Fruit fly (Drosophila melanogaster): ENCODE measurements around the gene IscU.

IscU gene

dm6 chr3R:8794384-8794783 lies 29.6 kb downstream of the IscU start, which contains the start of gene Ir85a:
TSS of gene Ir85a (plus strand) at chr3R:8794684.
- TF ChIP-seq Dll (optimal IDR thresholded peaks at IDR 0.05) (no peak), psq (optimal IDR thresholded peaks at IDR 0.05) (no peak), pan (optimal IDR thresholded peaks at IDR 0.05) (no peak), CG8478 (optimal IDR thresholded peaks at IDR 0.05) (no peak), EcR (GFP tag; optimal IDR thresholded peaks at IDR 0.05) (no peak), usp (GFP tag; optimal IDR thresholded peaks at IDR 0.05) (no peak)

- no peak for TF ChIP-seq usp (GFP tag; optimal IDR thresholded peaks at IDR 0.05)
- no peak for TF ChIP-seq CG8478 (optimal IDR thresholded peaks at IDR 0.05)
- no peak for TF ChIP-seq psq (optimal IDR thresholded peaks at IDR 0.05)
- no peak for TF ChIP-seq EcR (GFP tag; optimal IDR thresholded peaks at IDR 0.05)
- TF ChIP-seq pan (optimal IDR thresholded peaks at IDR 0.05), result no peak
- no peak for TF ChIP-seq Dll (optimal IDR thresholded peaks at IDR 0.05)
These were observed 30.3 kb downstream of the IscU start for dm6 chr3R:8793726-8794125.

- TF ChIP-seq usp (GFP tag; optimal IDR thresholded peaks at IDR 0.05) (no peak), CG8478 (optimal IDR thresholded peaks at IDR 0.05) (no peak), psq (optimal IDR thresholded peaks at IDR 0.05) (no peak), pan (optimal IDR thresholded peaks at IDR 0.05) (peak; percentile 39), EcR (GFP tag; optimal IDR thresholded peaks at IDR 0.05) (no peak), Dll (optimal IDR thresholded peaks at IDR 0.05) (peak; percentile 16)
These were observed 31.4 kb downstream of the IscU start for dm6 chr3R:8792463-8793175.

DNA sequence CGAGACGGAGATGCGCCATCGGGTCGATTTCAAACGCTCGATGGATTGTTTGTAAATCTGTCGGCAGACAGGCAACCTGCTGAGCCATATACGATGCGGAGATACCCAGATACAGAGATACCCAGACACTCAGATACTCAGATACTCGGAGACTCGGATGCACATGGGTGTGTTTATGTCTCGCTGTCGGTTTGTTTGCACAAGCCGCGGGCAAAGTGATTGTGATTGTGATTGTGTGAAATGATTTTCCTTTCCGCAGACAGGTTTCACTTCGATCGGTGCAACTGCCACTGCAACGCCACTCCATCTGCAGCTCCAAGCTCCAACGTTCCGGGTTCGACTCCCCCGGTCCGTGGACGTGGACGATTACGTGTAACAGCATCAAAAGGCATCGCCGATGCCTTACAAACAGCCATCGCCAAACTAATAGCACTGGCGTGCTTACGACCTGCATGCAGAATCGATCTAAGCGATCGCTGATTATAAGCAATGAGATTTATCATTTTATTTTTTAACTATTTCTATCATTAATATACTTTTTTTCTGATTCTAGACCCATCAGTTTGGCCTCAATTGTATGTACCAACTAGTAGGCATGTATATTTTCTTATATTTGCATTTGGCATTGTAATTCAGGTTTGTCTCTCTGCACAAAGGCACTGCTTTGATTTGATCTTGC lies 35.1 kb downstream of the IscU start:
- TF ChIP-seq EcR (GFP tag; optimal IDR thresholded peaks at IDR 0.05) (no peak), psq (optimal IDR thresholded peaks at IDR 0.05) (no peak), CG8478 (optimal IDR thresholded peaks at IDR 0.05) (no peak)

- TF ChIP-seq EcR (GFP tag; optimal IDR thresholded peaks at IDR 0.05) (no peak), Dll (optimal IDR thresholded peaks at IDR 0.05) (no peak), usp (GFP tag; optimal IDR thresholded peaks at IDR 0.05) (no peak), CG8478 (optimal IDR thresholded peaks at IDR 0.05) (no peak), pan (optimal IDR thresholded peaks at IDR 0.05) (no peak), psq (optimal IDR thresholded peaks at IDR 0.05) (no peak)
These were observed 36.3 kb downstream of the IscU start for dm6 chr3R:8787538-8788282.

DNA sequence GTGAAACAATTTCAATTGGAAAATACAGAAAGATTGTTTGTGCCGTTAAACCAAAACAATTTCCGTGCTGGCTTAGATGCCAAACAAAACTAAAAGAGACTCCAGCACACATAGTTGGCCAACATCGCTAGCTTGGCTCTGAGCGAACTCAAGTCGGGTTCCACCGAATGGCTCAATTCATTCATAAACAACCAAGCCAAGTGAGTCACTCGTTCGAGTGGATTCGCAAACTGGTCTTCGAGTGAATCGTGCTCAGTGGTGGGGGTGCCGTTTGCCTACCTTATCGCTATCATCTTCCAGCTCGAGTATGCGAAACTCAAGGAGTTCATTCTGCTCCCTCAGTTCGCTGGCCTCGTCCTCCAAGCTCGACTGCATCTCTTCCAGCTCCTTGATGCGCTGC lies 38.5 kb downstream of the IscU start:
- TF ChIP-seq Dll (optimal IDR thresholded peaks at IDR 0.05) (no peak), psq (optimal IDR thresholded peaks at IDR 0.05) (no peak), EcR (GFP tag; optimal IDR thresholded peaks at IDR 0.05) (no peak), pan (optimal IDR thresholded peaks at IDR 0.05) (no peak), CG8478 (optimal IDR thresholded peaks at IDR 0.05) (no peak), usp (GFP tag; optimal IDR thresholded peaks at IDR 0.05) (no peak)

dm6 chr3R:8784788-8785187 lies 39.2 kb downstream of the IscU start:
- TF ChIP-seq pan (optimal IDR thresholded peaks at IDR 0.05) (no peak), Dll (optimal IDR thresholded peaks at IDR 0.05) (no peak), CG8478 (optimal IDR thresholded peaks at IDR 0.05) (no peak), EcR (GFP tag; optimal IDR thresholded peaks at IDR 0.05) (no peak), psq (optimal IDR thresholded peaks at IDR 0.05) (no peak), usp (GFP tag; optimal IDR thresholded peaks at IDR 0.05) (no peak)

DNA sequence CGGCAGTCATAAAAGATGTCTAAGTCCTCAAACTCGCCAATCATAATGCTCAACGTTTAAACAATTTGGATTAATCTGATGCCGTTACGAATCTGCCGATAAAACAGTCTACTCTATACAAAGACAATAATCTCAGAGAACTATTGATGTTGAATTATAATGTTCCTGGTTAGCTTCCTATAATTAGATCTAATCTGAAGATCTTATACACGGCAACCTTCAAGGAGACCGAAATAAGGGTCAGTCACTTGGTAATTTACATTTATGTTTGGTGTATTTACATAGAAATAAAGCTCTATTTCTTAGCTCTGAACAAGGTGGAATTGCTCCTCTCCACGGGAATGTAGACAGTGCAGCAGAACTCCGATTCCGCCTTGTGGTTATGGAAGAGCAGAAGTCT lies 43.3 kb downstream of the IscU start, which contains the start of gene CG33189:
Gene CG33189 (minus strand): TSS at position 101 of the 400 bp plus-strand sequence.
- TF ChIP-seq CG8478 (optimal IDR thresholded peaks at IDR 0.05) (no peak), EcR (GFP tag; optimal IDR thresholded peaks at IDR 0.05) (no peak), Dll (optimal IDR thresholded peaks at IDR 0.05) (no peak), pan (optimal IDR thresholded peaks at IDR 0.05) (no peak), psq (optimal IDR thresholded peaks at IDR 0.05) (no peak)

- no peak for TF ChIP-seq CG8478 (optimal IDR thresholded peaks at IDR 0.05)
- no peak for TF ChIP-seq usp (GFP tag; optimal IDR thresholded peaks at IDR 0.05)
- TF ChIP-seq pan (optimal IDR thresholded peaks at IDR 0.05), result no peak
- no peak for TF ChIP-seq psq (optimal IDR thresholded peaks at IDR 0.05)
- TF ChIP-seq Dll (optimal IDR thresholded peaks at IDR 0.05), result no peak
- TF ChIP-seq EcR (GFP tag; optimal IDR thresholded peaks at IDR 0.05), result no peak
These were observed 44.2 kb downstream of the IscU start, which contains the start of gene CG33191 for dm6 chr3R:8779823-8780222. TSS of gene CG33191 (minus strand) at chr3R:8779923.

DNA sequence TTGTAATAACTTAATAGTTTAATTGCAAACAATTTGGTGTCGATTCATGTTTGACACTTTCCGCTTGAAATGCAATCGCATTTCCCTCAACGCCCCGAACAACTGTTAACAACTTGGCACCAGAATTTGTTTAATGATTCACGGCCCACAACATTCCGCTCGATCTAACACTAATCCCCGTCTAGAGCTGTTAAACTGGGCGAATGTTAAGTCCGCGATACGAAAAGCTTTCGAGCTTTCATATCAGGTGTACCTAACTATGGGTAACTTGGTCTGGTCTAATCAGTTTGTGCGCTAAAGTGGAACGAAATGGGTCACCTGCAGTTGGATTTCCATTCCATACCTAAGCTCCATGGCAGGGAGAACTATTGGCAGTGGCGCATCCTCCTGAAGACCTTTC lies 50.8 kb downstream of the IscU start, which contains the start of gene CG34301:
Gene CG34301 (plus strand): TSS at position 301 of the 400 bp plus-strand sequence.
- TF ChIP-seq Dll (optimal IDR thresholded peaks at IDR 0.05) (no peak), psq (optimal IDR thresholded peaks at IDR 0.05) (no peak), pan (optimal IDR thresholded peaks at IDR 0.05) (no peak), usp (GFP tag; optimal IDR thresholded peaks at IDR 0.05) (no peak), EcR (GFP tag; optimal IDR thresholded peaks at IDR 0.05) (no peak), CG8478 (optimal IDR thresholded peaks at IDR 0.05) (no peak)

Data from whole organism.